Worm (Caenorhabditis elegans) whole organism, L4/young adult: ENCODE results near the gene clec-122.

Source experiments
- W03F9.2 ChIP-seq: fragments of 150-350 bp; optimal IDR thresholded peaks from 2 replicates; lab custom pipeline; 2014; ENCODE audit warnings: missing biosample characterization, missing genetic modification characterization
- dao-5 ChIP-seq: sonication (generic microtip); optimal IDR thresholded peaks from 2 replicates; lab custom pipeline; 2016; ENCODE audit warnings: missing genotype, missing genetic modification characterization, moderate library complexity, missing compliant biosample characterization
- him-1 ChIP-seq: sonication (generic microtip); optimal IDR thresholded peaks from 2 replicates; lab custom pipeline; 2016; ENCODE audit warnings: missing genotype, missing genetic modification reagents, missing genetic modification characterization, missing compliant biosample characterization

The clec-122 gene

DNA sequence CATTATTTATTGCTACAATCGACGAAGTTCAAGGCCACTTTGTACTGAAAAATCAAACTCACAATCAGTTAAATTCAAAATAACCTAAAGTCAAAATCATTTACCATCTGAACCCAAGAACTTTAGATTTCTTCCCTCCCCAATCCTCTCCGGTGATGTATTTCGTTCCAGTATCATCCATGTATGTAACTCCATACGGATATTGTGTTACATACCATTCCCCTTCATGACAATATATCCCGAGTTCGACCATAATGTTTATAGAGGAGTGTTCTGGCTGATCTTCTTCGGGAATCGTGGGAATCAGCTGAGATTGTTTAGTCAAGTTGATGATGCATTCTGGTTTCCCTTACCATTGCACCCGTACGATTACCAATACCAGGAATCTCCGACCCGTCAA lies 42.5 kb downstream of the clec-122 start:
- no peak for TF ChIP-seq W03F9.2
- no peak for TF ChIP-seq dao-5
- no peak for TF ChIP-seq him-1

DNA sequence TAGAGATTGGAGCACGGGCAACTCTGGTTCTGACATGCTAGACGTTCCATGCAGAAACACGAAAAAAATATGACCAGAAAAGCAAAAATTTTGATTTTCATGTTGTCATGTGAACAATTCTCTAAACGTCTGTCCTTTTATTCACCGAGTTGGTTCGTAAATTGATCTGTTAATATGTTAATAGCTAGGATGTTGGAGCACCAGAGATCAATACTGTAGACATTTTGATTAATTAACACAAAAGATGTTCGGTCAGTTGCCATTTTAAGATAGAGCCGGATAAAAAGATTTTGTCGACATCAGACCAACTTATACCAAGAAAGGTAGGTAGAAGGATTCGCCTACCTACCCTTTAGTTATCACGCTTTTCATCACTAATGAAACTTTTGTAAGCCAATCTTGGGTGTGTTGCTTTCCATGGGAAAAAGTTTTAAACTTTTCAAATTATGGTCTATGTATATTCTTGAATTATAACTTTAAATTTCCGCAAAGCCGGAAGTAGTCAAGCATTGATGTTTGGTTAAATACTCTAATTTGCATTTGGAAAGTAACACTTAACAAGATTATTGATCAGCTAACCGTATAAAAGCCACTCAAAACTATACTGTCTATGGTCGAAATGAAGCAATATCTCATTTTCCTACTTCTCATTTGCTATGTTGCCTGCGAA lies 43.8 kb downstream of the clec-122 start, which contains the start of the genes T10D4.11 and T10D4.1:
T10D4.11 (minus strand) TSS at position 101 of the 670 bp plus-strand sequence.
T10D4.1 (plus strand) TSS at position 620 of the 670 bp plus-strand sequence.
- TF ChIP-seq W03F9.2 = no peak
- no peak for TF ChIP-seq dao-5
- no peak for TF ChIP-seq him-1

DNA sequence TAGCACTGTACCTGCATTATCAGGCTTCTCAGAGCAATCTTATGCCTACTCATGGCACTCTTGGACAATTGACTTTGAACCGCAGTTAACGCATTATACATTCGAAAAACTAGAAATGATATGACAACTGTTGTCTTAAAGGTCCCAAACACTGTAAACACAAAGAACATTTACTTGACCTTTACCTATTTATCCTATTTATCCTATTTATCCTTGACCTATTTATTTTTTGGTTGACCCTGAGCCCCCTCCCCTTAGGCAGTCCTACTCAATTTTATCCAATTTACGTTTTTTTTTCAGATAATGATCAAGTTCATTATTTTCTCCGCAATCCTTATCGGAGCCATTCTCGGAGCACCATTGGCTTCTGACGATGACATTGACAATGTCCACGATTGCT lies 45.8 kb downstream of the clec-122 start, which contains the start of the genes T10D4.14 and T10D4.19:
T10D4.14 (minus strand) TSS at position 101 of the 400 bp plus-strand sequence.
T10D4.19 (plus strand) TSS at position 304 of the 400 bp plus-strand sequence.
- TF ChIP-seq W03F9.2 = no peak
- TF ChIP-seq dao-5 = no peak
- no peak for TF ChIP-seq him-1

DNA sequence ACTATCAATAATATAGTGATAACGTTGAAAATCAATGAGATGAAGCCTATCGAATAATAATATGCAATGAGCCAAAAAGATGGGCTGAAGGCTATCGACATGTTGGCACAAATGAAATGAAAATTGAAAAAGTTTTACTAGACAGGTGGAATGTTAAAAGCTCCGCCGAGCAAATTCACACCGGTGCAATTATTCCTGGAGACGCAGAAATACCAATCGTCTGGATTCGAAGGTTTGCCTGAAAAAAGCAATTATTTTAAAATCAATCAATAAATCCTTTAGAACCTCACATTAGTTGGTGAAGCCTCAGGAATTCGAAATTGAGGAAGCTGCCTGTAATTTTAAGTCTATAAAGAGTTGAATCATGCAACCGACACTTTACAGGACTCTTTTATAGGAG lies 48.5 kb downstream of the clec-122 start, which contains the start of gene sri-32:
sri-32 (minus strand) TSS at position 101 of the 400 bp plus-strand sequence.
- TF ChIP-seq him-1 (no peak), dao-5 (no peak), W03F9.2 (no peak)

DNA sequence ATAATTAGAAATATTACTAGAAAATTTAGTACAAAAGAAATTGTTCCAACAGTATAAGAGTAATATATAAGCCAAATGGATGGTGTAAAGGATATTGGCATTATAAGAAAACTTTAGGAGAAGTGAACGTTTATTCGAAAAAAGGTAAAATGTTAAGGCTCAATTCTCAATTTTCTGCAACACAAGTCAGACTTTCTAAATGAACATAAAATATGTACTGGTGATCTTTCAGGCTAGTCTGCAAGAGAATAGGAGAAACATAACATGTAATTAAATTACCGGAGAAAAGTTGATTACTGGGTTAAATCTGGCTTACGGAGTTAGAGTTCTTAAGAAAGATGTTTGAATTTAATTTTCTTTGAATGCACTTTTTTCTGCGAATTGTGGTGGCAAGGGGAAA lies 50.9 kb downstream of the clec-122 start, which contains the start of gene sri-33:
sri-33 (minus strand) TSS at position 101 of the 400 bp plus-strand sequence.
- TF ChIP-seq dao-5 (no peak), W03F9.2 (no peak), him-1 (no peak)
